Worm (Caenorhabditis elegans) whole organism, L3 larva: Measurements from ENCODE around the gene vps-32.1.

Experiments used
- ama-1 ChIP-seq: fragments of 150-350 bp; optimal IDR thresholded peaks from 2 replicates; lab custom pipeline; 2018
- ceh-16 ChIP-seq: sonication (generic microtip); optimal IDR thresholded peaks from 2 replicates; lab custom pipeline; 2017; ENCODE audit warnings: missing biosample characterization, missing genetic modification characterization
- ceh-82 ChIP-seq: fragments of 150-350 bp; optimal IDR thresholded peaks from 2 replicates; lab custom pipeline; 2014; ENCODE audit warnings: missing biosample characterization, missing genetic modification characterization
- fos-1 ChIP-seq: fragments of 150-350 bp; optimal IDR thresholded peaks from 2 replicates; lab custom pipeline; 2014; ENCODE audit warnings: missing biosample characterization, missing genetic modification characterization
- lin-15B ChIP-seq: fragments of 150-350 bp; optimal IDR thresholded peaks from 2 replicates; lab custom pipeline; 2014; ENCODE audit warnings: missing biosample characterization, missing genetic modification characterization
- nhr-23 ChIP-seq: fragments of 150-350 bp; optimal IDR thresholded peaks from 2 replicates; lab custom pipeline; 2014; ENCODE audit warnings: missing biosample characterization, missing genetic modification reagents, missing genetic modification characterization
- nhr-237 ChIP-seq: fragments of 150-350 bp; optimal IDR thresholded peaks from 2 replicates; lab custom pipeline; 2014; ENCODE audit warnings: missing biosample characterization, missing genetic modification characterization
- pha-4 ChIP-seq: fragments of 150-350 bp; optimal IDR thresholded peaks from 2 replicates; lab custom pipeline; 2014; ENCODE audit warnings: missing biosample characterization, missing genetic modification reagents, missing genetic modification characterization
- snpc-4 ChIP-seq: fragments of 150-350 bp; optimal IDR thresholded peaks from 2 replicates; lab custom pipeline; 2014; ENCODE audit warnings: missing biosample characterization, missing genetic modification characterization
- unc-62 ChIP-seq: fragments of 150-350 bp; sonication (generic microtip); optimal IDR thresholded peaks from 4 replicates; lab custom pipeline; 2014; ENCODE audit warnings: missing biosample characterization, missing genetic modification reagents, missing genetic modification characterization
- zag-1 ChIP-seq: fragments of 150-350 bp; optimal IDR thresholded peaks from 2 replicates; lab custom pipeline; 2014; ENCODE audit warnings: missing biosample characterization, missing genetic modification characterization
- ztf-11 ChIP-seq: fragments of 150-350 bp; optimal IDR thresholded peaks from 2 replicates; lab custom pipeline; 2014; ENCODE audit warnings: missing biosample characterization, missing genetic modification characterization

DNA sequence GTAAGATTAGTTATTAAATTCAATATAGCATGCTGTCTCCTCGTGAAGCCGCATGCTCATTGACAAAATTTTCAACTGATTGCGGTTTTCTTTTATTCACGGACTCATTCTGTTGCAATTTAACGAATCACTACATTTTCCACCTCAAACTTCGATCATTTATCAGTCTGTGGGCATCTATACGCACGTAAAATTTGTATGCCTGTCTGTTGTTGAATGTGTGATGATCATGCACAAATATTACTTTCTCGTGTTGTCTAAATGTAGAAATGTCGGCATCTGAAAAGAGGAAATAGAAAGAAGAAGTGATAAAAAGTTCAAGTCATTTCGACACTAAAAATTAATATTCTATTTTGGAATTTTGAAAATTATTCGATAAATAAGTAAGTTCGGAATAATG is 23.0 kb downstream of the vps-32.1 start:
- TF ChIP-seq zag-1 (no peak), nhr-23 (tag; lab: Kevin White, UChicago) (no peak), ceh-82 (tag; lab: Kevin White, UChicago) (no peak), nhr-237 (tag; lab: Kevin White, UChicago) (no peak), snpc-4 (tag; lab: Kevin White, UChicago) (no peak), fos-1 (tag; lab: Kevin White, UChicago) (no peak), ztf-11 (tag; lab: Kevin White, UChicago) (no peak), lin-15B (tag; lab: Kevin White, UChicago) (no peak), pha-4 (tag; lab: Kevin White, UChicago) (peak; percentile 24), ceh-16 (tag; lab: Kevin White, UChicago) (no peak), ama-1 (no peak), unc-62 (GFP tag; lab: Kevin White, UChicago) (no peak)
